Fruit fly (Drosophila melanogaster): ENCODE data around the gene Eip74EF.

Eip74EF gene

dm6 chr3L:17625014-17625413 lies 5.9 kb upstream of the Eip74EF start (continued):
- TF ChIP-seq hth (optimal IDR thresholded peaks at IDR 0.05): no peak
- no peak for TF ChIP-seq zf30C (GFP tag; optimal IDR thresholded peaks at IDR 0.05)
- TF ChIP-seq fd3F (GFP tag; optimal IDR thresholded peaks at IDR 0.05): peak; percentile 41
- TF ChIP-seq CG12942 (GFP tag; optimal IDR thresholded peaks at IDR 0.05): no peak
- no peak for TF ChIP-seq pita (GFP tag; optimal IDR thresholded peaks at IDR 0.05)
- peak; percentile 9 for TF ChIP-seq gem (tag; optimal IDR thresholded peaks at IDR 0.05)
- TF ChIP-seq CG18011 (GFP tag; optimal IDR thresholded peaks at IDR 0.05): no peak
- peak; percentile 62 for TF ChIP-seq CG12299 (tag; optimal IDR thresholded peaks at IDR 0.05)
- no peak for TF ChIP-seq CG32767 (GFP tag; IDR thresholded peaks at IDR 0.05)
- TF ChIP-seq usp (GFP tag; optimal IDR thresholded peaks at IDR 0.05): no peak
- TF ChIP-seq mirr (GFP tag; optimal IDR thresholded peaks at IDR 0.05): no peak
- TF ChIP-seq CG13296 (GFP tag; optimal IDR thresholded peaks at IDR 0.05): peak; percentile 52
- TF ChIP-seq CG13894 (tag; optimal IDR thresholded peaks at IDR 0.05): no peak
- peak; percentile 63 for TF ChIP-seq Hmr (GFP tag; optimal IDR thresholded peaks at IDR 0.05)
- TF ChIP-seq sd (tag; optimal IDR thresholded peaks at IDR 0.05): no peak
- TF ChIP-seq CG9876 (GFP tag; optimal IDR thresholded peaks at IDR 0.05): no peak
- no peak for TF ChIP-seq kay (GFP tag; optimal IDR thresholded peaks at IDR 0.05)
- no peak for TF ChIP-seq luna (GFP tag; optimal IDR thresholded peaks at IDR 0.05)
- TF ChIP-seq Blimp-1 (GFP tag; optimal IDR thresholded peaks at IDR 0.05): no peak
- no peak for TF ChIP-seq CG7357 (GFP tag; IDR thresholded peaks at IDR 0.05)
- TF ChIP-seq CG8478 (optimal IDR thresholded peaks at IDR 0.05): no peak
- no peak for TF ChIP-seq CG11696 (GFP tag; IDR thresholded peaks at IDR 0.05)
- TF ChIP-seq her (GFP tag; optimal IDR thresholded peaks at IDR 0.05): no peak
- no peak for TF ChIP-seq CG30403 (GFP tag; optimal IDR thresholded peaks at IDR 0.05)
- TF ChIP-seq MTF-1 (GFP tag; optimal IDR thresholded peaks at IDR 0.05; ENCODE audit: borderline replicate concordance): no peak
- no peak for TF ChIP-seq CTCF (GFP tag; optimal IDR thresholded peaks at IDR 0.05)
- no peak for TF ChIP-seq oc (tag; optimal IDR thresholded peaks at IDR 0.05)
- TF ChIP-seq Optix (GFP tag; IDR thresholded peaks at IDR 0.05): no peak
- no peak for TF ChIP-seq tna (GFP tag; IDR thresholded peaks at IDR 0.05; ENCODE audit: partially characterized antibody)
- TF ChIP-seq pan (optimal IDR thresholded peaks at IDR 0.05): no peak
- TF ChIP-seq pan (GFP tag; optimal IDR thresholded peaks at IDR 0.05 in 1 of 2, IDR thresholded peaks at IDR 0.05 in 1 of 2): no peak
- TF ChIP-seq jing (GFP tag; optimal IDR thresholded peaks at IDR 0.05): no peak
- 0 out of 2 replicates have a peak, but pooled peaks have one; percentile 17 for TF ChIP-seq Xrp1 (GFP tag; IDR thresholded peaks at IDR 0.05)
- TF ChIP-seq dimm (GFP tag; IDR thresholded peaks at IDR 0.05): no peak
- no peak for TF ChIP-seq ems (GFP tag; optimal IDR thresholded peaks at IDR 0.05)
- peak; percentile 41 for TF ChIP-seq CrebB (tag; optimal IDR thresholded peaks at IDR 0.05)
- no peak for TF ChIP-seq CG2116 (GFP tag; optimal IDR thresholded peaks at IDR 0.05)
- no peak for TF ChIP-seq Dfd (GFP tag; optimal IDR thresholded peaks at IDR 0.05)
- TF ChIP-seq chm (GFP tag; IDR thresholded peaks at IDR 0.05): no peak
- peak; percentile 32; the same call in 1 of the 2 replicates for TF ChIP-seq CG14014 (GFP tag; IDR thresholded peaks at IDR 0.05)
- no peak for TF ChIP-seq bab2 (GFP tag; optimal IDR thresholded peaks at IDR 0.05)
- TF ChIP-seq Dek (tag; optimal IDR thresholded peaks at IDR 0.05): peak; percentile 0
- TF ChIP-seq org-1 (GFP tag; optimal IDR thresholded peaks at IDR 0.05): no peak
- TF ChIP-seq crc (GFP tag; optimal IDR thresholded peaks at IDR 0.05): no peak
- TF ChIP-seq H15 (GFP tag; IDR thresholded peaks at IDR 0.05): no peak
- no peak for TF ChIP-seq GATAe (GFP tag; conservative IDR thresholded peaks at IDR 0.05)
- TF ChIP-seq B-H2 (GFP tag; optimal IDR thresholded peaks at IDR 0.05): no peak
- no peak for TF ChIP-seq ttk (GFP tag; IDR thresholded peaks at IDR 0.05)
- TF ChIP-seq CG16863 (GFP tag; optimal IDR thresholded peaks at IDR 0.05): no peak
- TF ChIP-seq fd64A (GFP tag; optimal IDR thresholded peaks at IDR 0.05): no peak
- TF ChIP-seq CG6654 (GFP tag; optimal IDR thresholded peaks at IDR 0.05): no peak
- no peak for TF ChIP-seq Antp (GFP tag; optimal IDR thresholded peaks at IDR 0.05)
- TF ChIP-seq B-H1 (GFP tag; IDR thresholded peaks at IDR 0.05): no peak
- TF ChIP-seq CG1602 (GFP tag; optimal IDR thresholded peaks at IDR 0.05): no peak
